Fruit fly (Drosophila melanogaster) whole organism, embryonic: ENCODE data around the gene ZnT77C.

Experiments
- Atf6 ChIP-seq: fragments of 200-800 bp; sonication (Bioruptor generic); IDR thresholded peaks from 2 replicates; pipeline ENCODE4 v1.3.6; 2022; ENCODE audit warnings: missing biosample characterization, missing genetic modification characterization
- Bdp1 ChIP-seq: fragments of 200-800 bp; sonication (Bioruptor generic); optimal IDR thresholded peaks from 3 replicates; lab custom pipeline; 2016; ENCODE audit warnings: missing biosample characterization, missing genetic modification characterization
- CG10209 ChIP-seq: fragments of 200-800 bp; sonication (Bioruptor generic); optimal IDR thresholded peaks from 3 replicates; lab custom pipeline; 2017; ENCODE audit warnings: missing biosample characterization, mild to moderate bottlenecking, missing genetic modification characterization, missing genetic modification reagents
- CG10321 ChIP-seq: fragments of 200-800 bp; sonication (Bioruptor generic); IDR thresholded peaks from 2 replicates; pipeline ENCODE4 v1.3.6; 2022; ENCODE audit warnings: missing biosample characterization, missing genetic modification characterization
- CG10462 ChIP-seq: fragments of 200-800 bp; sonication (Bioruptor generic); optimal IDR thresholded peaks from 2 replicates; lab custom pipeline; 2016; ENCODE audit warnings: missing biosample characterization, missing genetic modification characterization
- CG10565 ChIP-seq: fragments of 200-800 bp; sonication (Bioruptor generic); optimal IDR thresholded peaks from 3 replicates; lab custom pipeline; 2016; ENCODE audit warnings: missing biosample characterization, mild to moderate bottlenecking, missing genetic modification characterization
- CG11504 ChIP-seq: fragments of 200-800 bp; sonication (Bioruptor generic); optimal IDR thresholded peaks from 3 replicates; lab custom pipeline; 2019; ENCODE audit warnings: missing biosample characterization, mild to moderate bottlenecking, missing genetic modification characterization, moderate library complexity
- CG11696 ChIP-seq: fragments of 200-800 bp; sonication (Bioruptor generic); IDR thresholded peaks from 2 replicates; pipeline ENCODE4 v1.3.6; 2022; ENCODE audit warnings: missing biosample characterization, missing genetic modification characterization
- CG13894 ChIP-seq: fragments of 200-800 bp; sonication (Bioruptor generic); optimal IDR thresholded peaks from 3 replicates; lab custom pipeline; 2018; ENCODE audit warnings: missing biosample characterization, mild to moderate bottlenecking, missing genetic modification characterization, moderate library complexity
- CG14667 ChIP-seq: fragments of 200-800 bp; sonication (Bioruptor generic); IDR thresholded peaks from 2 replicates; pipeline ENCODE4 v1.3.6; 2022; ENCODE audit warnings: missing biosample characterization, missing genetic modification characterization
- CG15269 ChIP-seq: fragments of 200-800 bp; sonication (Bioruptor generic); optimal IDR thresholded peaks from 2 replicates; lab custom pipeline; 2018; ENCODE audit warnings: missing biosample characterization, mild to moderate bottlenecking, missing genetic modification characterization, moderate library complexity
- CG16863 ChIP-seq: fragments of 200-800 bp; sonication (Bioruptor generic); optimal IDR thresholded peaks from 3 replicates; lab custom pipeline; 2016; ENCODE audit warnings: missing biosample characterization, missing genetic modification characterization
- CG17328 ChIP-seq: fragments of 200-800 bp; sonication (Bioruptor generic); IDR thresholded peaks from 2 replicates; pipeline ENCODE4 v1.3.6; 2022; ENCODE audit warnings: missing biosample characterization, missing genetic modification characterization
- CG32532 ChIP-seq: fragments of 200-800 bp; sonication (Bioruptor generic); IDR thresholded peaks from 2 replicates; pipeline ENCODE4 v1.3.6; 2022; ENCODE audit warnings: missing biosample characterization, missing genetic modification characterization
- CG32772 ChIP-seq: fragments of 200-800 bp; sonication (Bioruptor generic); IDR thresholded peaks from 2 replicates; pipeline ENCODE4 v1.3.6; 2022; ENCODE audit warnings: missing biosample characterization, missing genetic modification characterization
- CG33213 ChIP-seq: fragments of 200-800 bp; sonication (Bioruptor generic); optimal IDR thresholded peaks from 3 replicates; lab custom pipeline; 2016; ENCODE audit warnings: missing biosample characterization, missing genetic modification characterization
- CG3726 ChIP-seq: fragments of 200-800 bp; sonication (Bioruptor generic); IDR thresholded peaks from 3 replicates; pipeline ENCODE4, ENCODE4 v1.3.6; 2022; ENCODE audit warnings: missing biosample characterization, missing genetic modification characterization
- CG4617 ChIP-seq: fragments of 200-800 bp; sonication (Bioruptor generic); optimal IDR thresholded peaks from 3 replicates; lab custom pipeline; 2016; ENCODE audit warnings: missing biosample characterization, missing genetic modification characterization, borderline replicate concordance
- CG4854 ChIP-seq: fragments of 200-800 bp; sonication (Bioruptor generic); optimal IDR thresholded peaks from 2 replicates; lab custom pipeline; 2016; ENCODE audit warnings: missing biosample characterization, missing genetic modification characterization, inconsistent platforms
- CG6254 ChIP-seq: fragments of 200-800 bp; sonication (Bioruptor generic); optimal IDR thresholded peaks from 3 replicates; lab custom pipeline; 2017; ENCODE audit warnings: mild to moderate bottlenecking, missing biosample characterization, missing genetic modification reagents, missing genetic modification characterization
- CG6272 ChIP-seq: fragments of 200-800 bp; sonication (Bioruptor generic); IDR thresholded peaks from 2 replicates; pipeline ENCODE4 v1.3.6; 2022; ENCODE audit warnings: missing biosample characterization, missing genetic modification characterization
- CG6654 ChIP-seq: fragments of 200-800 bp; sonication (Bioruptor generic); optimal IDR thresholded peaks from 2 replicates; lab custom pipeline; 2017; ENCODE audit warnings: missing biosample characterization, mild to moderate bottlenecking, missing genetic modification characterization
- CG6689 ChIP-seq: fragments of 200-800 bp; sonication (Bioruptor generic); IDR thresholded peaks from 2 replicates; pipeline ENCODE4 v1.3.6; 2022; ENCODE audit warnings: missing biosample characterization, missing genetic modification characterization
- CG8388 ChIP-seq: fragments of 200-800 bp; sonication (Bioruptor generic); optimal IDR thresholded peaks from 2 replicates; lab custom pipeline; 2019; ENCODE audit warnings: missing biosample characterization, mild to moderate bottlenecking, missing genetic modification characterization, moderate library complexity
- CG9876 ChIP-seq: fragments of 200-800 bp; sonication (Bioruptor generic); optimal IDR thresholded peaks from 2 replicates; lab custom pipeline; 2016; ENCODE audit warnings: missing biosample characterization, missing genetic modification characterization
- CHES-1-like ChIP-seq: fragments of 200-800 bp; sonication (Bioruptor generic); optimal IDR thresholded peaks from 2 replicates; lab custom pipeline; 2016; ENCODE audit warnings: missing biosample characterization, missing genetic modification characterization
- CTCF ChIP-seq: fragments of 200-800 bp; sonication (Bioruptor generic); optimal IDR thresholded peaks from 2 replicates; lab custom pipeline; 2017; ENCODE audit warnings: missing biosample characterization, mild to moderate bottlenecking, missing genetic modification characterization, moderate library complexity
- D19A ChIP-seq: fragments of 200-800 bp; optimal IDR thresholded peaks from 3 replicates; lab custom pipeline; 2019; ENCODE audit warnings: missing biosample characterization, mild to moderate bottlenecking, missing genetic modification characterization, moderate library complexity
- Dbx ChIP-seq: fragments of 200-800 bp; sonication (Bioruptor generic); IDR thresholded peaks from 3 replicates; pipeline ENCODE4 v1.3.6; 2022; ENCODE audit warnings: missing biosample characterization, missing genetic modification characterization
- Eip74EF ChIP-seq, 2 experiments: fragments of 200-800 bp in 1 of 2; fragments of >200 bp in 1 of 2; sonication (Bioruptor generic) in 1 of 2; optimal IDR thresholded peaks; 2 replicates each; lab custom pipeline; 2017 to 2019; ENCODE audit warnings: missing biosample characterization in 2 of 2, missing genetic modification characterization in 2 of 2, mild to moderate bottlenecking in 1 of 2, moderate library complexity in 1 of 2
- HLHmδ ChIP-seq: fragments of 200-800 bp; sonication (Bioruptor generic); optimal IDR thresholded peaks from 2 replicates; lab custom pipeline; 2018; ENCODE audit warnings: missing biosample characterization, mild to moderate bottlenecking, missing genetic modification characterization, moderate library complexity
- Hsf ChIP-seq: fragments of 200-800 bp; sonication (Bioruptor generic); optimal IDR thresholded peaks from 3 replicates; lab custom pipeline; 2016; ENCODE audit warnings: missing biosample characterization, missing genetic modification characterization
- Sin3A ChIP-seq: fragments of >200 bp; optimal IDR thresholded peaks from 2 replicates; lab custom pipeline; 2018
- abd-A ChIP-seq: fragments of 200-800 bp; sonication (Bioruptor generic); optimal IDR thresholded peaks from 3 replicates; lab custom pipeline; 2019; ENCODE audit warnings: missing biosample characterization, mild to moderate bottlenecking, missing genetic modification characterization, moderate library complexity
- cas ChIP-seq: fragments of 200-800 bp; sonication (Bioruptor generic); IDR thresholded peaks from 2 replicates; pipeline ENCODE4 v1.3.6; 2022; ENCODE audit warnings: missing biosample characterization, missing genetic modification characterization
- cato ChIP-seq: fragments of 200-800 bp; sonication (Bioruptor generic); optimal IDR thresholded peaks from 2 replicates; lab custom pipeline; 2016; ENCODE audit warnings: missing biosample characterization, missing genetic modification characterization, borderline replicate concordance
- ci ChIP-seq: fragments of 200-800 bp; sonication (Bioruptor generic); IDR thresholded peaks from 3 replicates; pipeline ENCODE4 v1.3.6; 2022; ENCODE audit warnings: missing biosample characterization, missing genetic modification characterization
- crol ChIP-seq: fragments of 200-800 bp; sonication (Bioruptor generic); IDR thresholded peaks from 2 replicates; pipeline ENCODE4 v1.3.6; 2022; ENCODE audit warnings: missing biosample characterization, missing genetic modification characterization
- dm ChIP-seq: fragments of 200-800 bp; sonication (Bioruptor generic); optimal IDR thresholded peaks from 3 replicates; lab custom pipeline; 2016; ENCODE audit warnings: missing biosample characterization, missing genetic modification characterization
- dmrt11E ChIP-seq: fragments of 200-800 bp; sonication (Bioruptor generic); optimal IDR thresholded peaks from 3 replicates; lab custom pipeline; 2018; ENCODE audit warnings: missing biosample characterization, mild to moderate bottlenecking, missing genetic modification characterization, moderate library complexity
- exex ChIP-seq: fragments of 200-800 bp; sonication (Bioruptor generic); optimal IDR thresholded peaks from 4 replicates; lab custom pipeline; 2018; ENCODE audit warnings: missing biosample characterization, mild to moderate bottlenecking, missing genetic modification characterization, moderate library complexity
- gce ChIP-seq: fragments of 200-800 bp; sonication (Bioruptor generic); IDR thresholded peaks from 3 replicates; pipeline ENCODE4 v1.3.6; 2022; ENCODE audit warnings: missing biosample characterization, missing genetic modification characterization
- ind ChIP-seq: fragments of 200-800 bp; sonication (Bioruptor generic); optimal IDR thresholded peaks from 3 replicates; lab custom pipeline; 2016; ENCODE audit warnings: missing biosample characterization, missing genetic modification characterization
- insv ChIP-seq, 2 experiments: fragments of 200-800 bp; sonication (Bioruptor generic); optimal IDR thresholded peaks; 3 replicates each; lab custom pipeline; 2016 to 2018; ENCODE audit warnings: missing biosample characterization in 2 of 2, missing genetic modification characterization in 2 of 2
- nerfin-2 ChIP-seq: fragments of 200-800 bp; sonication (Bioruptor generic); IDR thresholded peaks from 2 replicates; pipeline ENCODE4 v1.3.6; 2022; ENCODE audit warnings: missing biosample characterization, missing genetic modification characterization; ENCODE audit not compliant: partially characterized antibody
- nmo ChIP-seq: fragments of 200-800 bp; sonication (Bioruptor generic); optimal IDR thresholded peaks from 2 replicates; lab custom pipeline; 2018; ENCODE audit warnings: missing biosample characterization, mild to moderate bottlenecking, missing genetic modification characterization, moderate library complexity
- repo ChIP-seq: fragments of 200-800 bp; sonication (Bioruptor generic); optimal IDR thresholded peaks from 2 replicates; lab custom pipeline; 2016; ENCODE audit warnings: missing biosample characterization, missing genetic modification characterization
- shn ChIP-seq: fragments of 200-800 bp; sonication (Bioruptor generic); optimal IDR thresholded peaks from 3 replicates; lab custom pipeline; 2016; ENCODE audit warnings: missing biosample characterization, missing genetic modification characterization
- sim ChIP-seq: fragments of 200-800 bp; sonication (Bioruptor generic); IDR thresholded peaks from 2 replicates; pipeline ENCODE4 v1.3.6; 2022; ENCODE audit warnings: missing biosample characterization, missing genetic modification characterization
- sima ChIP-seq: fragments of 200-800 bp; sonication (Bioruptor generic); optimal IDR thresholded peaks from 2 replicates; lab custom pipeline; 2016; ENCODE audit warnings: missing biosample characterization, missing genetic modification characterization
- sr ChIP-seq: fragments of 200-800 bp; sonication (Bioruptor generic); IDR thresholded peaks from 3 replicates; pipeline ENCODE4 v1.3.6; 2022; ENCODE audit warnings: missing biosample characterization, missing genetic modification characterization
- tin ChIP-seq: fragments of 200-800 bp; sonication (Bioruptor generic); optimal IDR thresholded peaks from 3 replicates; lab custom pipeline; 2016; ENCODE audit warnings: missing biosample characterization, missing genetic modification characterization
- zfh2 ChIP-seq: fragments of 200-800 bp; sonication (Bioruptor generic); optimal IDR thresholded peaks from 2 replicates; lab custom pipeline; 2016; ENCODE audit warnings: missing biosample characterization, missing genetic modification characterization

Gene ZnT77C

DNA sequence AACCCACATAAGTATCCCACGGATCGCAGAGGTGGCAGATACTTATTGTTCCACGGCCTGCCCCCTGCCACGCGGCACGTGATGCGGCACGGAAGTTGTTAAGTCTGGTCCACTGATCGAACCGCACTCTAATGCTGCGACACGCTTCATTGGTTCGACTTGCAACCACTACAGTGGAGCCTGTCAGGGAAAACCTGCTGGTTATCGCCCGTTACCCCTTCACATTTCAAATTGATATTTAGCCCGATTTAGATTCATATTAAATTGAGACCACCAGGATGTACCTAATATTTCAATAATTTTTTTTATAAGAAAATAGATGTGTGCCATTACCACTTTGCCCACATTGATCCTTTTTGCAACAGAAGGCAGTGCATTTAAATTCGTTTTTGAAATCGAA is 47.4 kb downstream of the ZnT77C start:
- TF ChIP-seq Bdp1 (GFP tag; lab: Kevin White, UChicago) = no peak
- no peak for TF ChIP-seq CG6272 (GFP tag; lab: Robert Waterston, UW)
- 0 out of 2 replicates have a peak, but pooled peaks have one; percentile 22 for TF ChIP-seq CG32772 (GFP tag; lab: Robert Waterston, UW)
- no peak for TF ChIP-seq CG10209
- no peak for TF ChIP-seq CG4617 (GFP tag; lab: Kevin White, UChicago)
- TF ChIP-seq CG15269 (tag; lab: Kevin White, UChicago) = no peak
- no peak for TF ChIP-seq CG4854 (GFP tag; lab: Kevin White, UChicago)
- 0 out of 3 replicates have a peak, but pooled peaks have one; percentile 18 for TF ChIP-seq sr (GFP tag; lab: Robert Waterston, UW)
- peak; percentile 37 for TF ChIP-seq CG11504
- TF ChIP-seq ci (GFP tag; lab: Robert Waterston, UW) = no peak
- TF ChIP-seq exex (tag; lab: Kevin White, UChicago) = no peak
- no peak for TF ChIP-seq shn (GFP tag; lab: Kevin White, UChicago)
- TF ChIP-seq CTCF (GFP tag; lab: Kevin White, UChicago) = no peak
- peak; percentile 70 for TF ChIP-seq dmrt11E (tag; lab: Kevin White, UChicago)
- TF ChIP-seq CG11696 (GFP tag; lab: Robert Waterston, UW) = no peak
- no peak for TF ChIP-seq Sin3A (lab: Kevin White, UChicago)
- no peak for TF ChIP-seq CG16863
- TF ChIP-seq cato (GFP tag; lab: Kevin White, UChicago) = no peak
- no peak for TF ChIP-seq CG13894
- no peak for TF ChIP-seq nerfin-2
- no peak for TF ChIP-seq dm (GFP tag; lab: Kevin White, UChicago)
- TF ChIP-seq repo (GFP tag; lab: Kevin White, UChicago) = no peak
- TF ChIP-seq gce (GFP tag; lab: Robert Waterston, UW) = no peak
- TF ChIP-seq sima (GFP tag; lab: Kevin White, UChicago) = no peak
- no peak for TF ChIP-seq CG10321
- TF ChIP-seq Eip74EF (GFP tag; optimal IDR thresholded peaks at IDR 0.05; lab: Kevin White, UChicago) = no peak
- TF ChIP-seq tin (GFP tag; lab: Kevin White, UChicago) = no peak
- TF ChIP-seq CG6689 (GFP tag; lab: Robert Waterston, UW) = peak; percentile 36; the same call in 1 of the 2 replicates
- no peak for TF ChIP-seq ind (GFP tag; lab: Kevin White, UChicago)
- no peak for TF ChIP-seq CG32532 (GFP tag; lab: Robert Waterston, UW)
- 0 out of 3 replicates have a peak, but pooled peaks have one; percentile 36 for TF ChIP-seq CG3726 (GFP tag; lab: Robert Waterston, UW)
- peak; percentile 48 for TF ChIP-seq D19A (tag; lab: Kevin White, UChicago)
- TF ChIP-seq CG10565 = no peak
- no peak for TF ChIP-seq cas (GFP tag; lab: Robert Waterston, UW)
- TF ChIP-seq Atf6 = no peak
- TF ChIP-seq zfh2 (GFP tag; lab: Kevin White, UChicago) = no peak
- TF ChIP-seq CG17328 = no peak
- TF ChIP-seq abd-A (tag; lab: Kevin White, UChicago) = no peak
- no peak for TF ChIP-seq crol (GFP tag; lab: Robert Waterston, UW)
- peak; percentile 80 for TF ChIP-seq HLHmδ
- no peak for TF ChIP-seq CG9876 (GFP tag; lab: Kevin White, UChicago)
- TF ChIP-seq Dbx (GFP tag; lab: Robert Waterston, UW) = no peak
- peak; percentile 9 for TF ChIP-seq Hsf (GFP tag; lab: Kevin White, UChicago)
- 0 out of 2 replicates have a peak, but pooled peaks have one; percentile 17 for TF ChIP-seq sim (GFP tag; lab: Robert Waterston, UW)
- no peak for TF ChIP-seq insv (GFP tag; optimal IDR thresholded peaks at IDR 0.05; lab: Kevin White, UChicago)
- no peak for TF ChIP-seq CG6654 (GFP tag; lab: Kevin White, UChicago)
- TF ChIP-seq CG10462 (GFP tag; lab: Kevin White, UChicago) = no peak
- no peak for TF ChIP-seq CHES-1-like (GFP tag; lab: Kevin White, UChicago)
- no peak for TF ChIP-seq CG33213 (GFP tag; lab: Kevin White, UChicago)
- no peak for TF ChIP-seq CG6254 (GFP tag; lab: Kevin White, UChicago)
- peak; percentile 58 for TF ChIP-seq nmo (GFP tag; lab: Kevin White, UChicago)
- TF ChIP-seq CG8388 (GFP tag; lab: Kevin White, UChicago) = peak; percentile 35
- 0 out of 2 replicates have a peak, but pooled peaks have one; percentile 11 for TF ChIP-seq CG14667 (GFP tag; lab: Robert Waterston, UW)
